Fruit fly (Drosophila melanogaster) S2 (cell line): Measurements from ENCODE around the gene CG1273.

Experiments
- CG8478 ChIP-seq: fragments of >200 bp; optimal IDR thresholded peaks from 2 replicates; lab custom pipeline; 2018
- CTCF ChIP-seq, 2 experiments: fragments of >200 bp; optimal IDR thresholded peaks; 2 replicates each; lab custom pipeline; 2018

- TF ChIP-seq CTCF (optimal IDR thresholded peaks at IDR 0.05; lab: Kevin White, UChicago): no peak
- TF ChIP-seq CG8478 (lab: Kevin White, UChicago): peak; percentile 76
Observed at dm6 chr3L:4233603-4234277, 29.8 kb upstream of the CG1273 start.
